Worm (Caenorhabditis elegans): Measurements from ENCODE around the gene nhr-227.

Gene nhr-227

DNA sequence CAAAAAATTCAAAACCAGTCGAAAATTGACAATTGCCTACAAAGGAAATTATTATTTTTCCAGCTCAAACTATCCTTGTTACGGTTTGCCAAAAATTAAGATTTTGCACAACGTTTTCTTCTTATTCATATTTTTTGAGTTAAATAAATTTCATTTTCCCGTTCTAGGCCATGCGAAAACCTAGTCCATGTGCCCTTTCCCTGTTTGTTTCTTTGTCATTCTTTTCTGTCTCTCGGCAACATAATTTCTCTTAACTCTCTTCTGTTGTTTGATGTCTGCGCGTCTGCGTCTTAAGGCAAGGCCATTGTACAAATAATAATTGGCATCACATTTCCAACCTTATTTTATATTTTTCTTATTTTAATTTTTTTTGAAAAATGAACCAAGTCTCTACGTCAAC lies 3.7 kb upstream of the nhr-227 start, which contains the start of gene nhr-228 (continued):
- TF ChIP-seq ama-1 (optimal IDR thresholded peaks at IDR 0.05) = no peak
- TF ChIP-seq tbx-2 (tag; optimal IDR thresholded peaks at IDR 0.05) = peak; percentile 6
- TF ChIP-seq npax-4 (tag; optimal IDR thresholded peaks at IDR 0.05) = no peak

DNA sequence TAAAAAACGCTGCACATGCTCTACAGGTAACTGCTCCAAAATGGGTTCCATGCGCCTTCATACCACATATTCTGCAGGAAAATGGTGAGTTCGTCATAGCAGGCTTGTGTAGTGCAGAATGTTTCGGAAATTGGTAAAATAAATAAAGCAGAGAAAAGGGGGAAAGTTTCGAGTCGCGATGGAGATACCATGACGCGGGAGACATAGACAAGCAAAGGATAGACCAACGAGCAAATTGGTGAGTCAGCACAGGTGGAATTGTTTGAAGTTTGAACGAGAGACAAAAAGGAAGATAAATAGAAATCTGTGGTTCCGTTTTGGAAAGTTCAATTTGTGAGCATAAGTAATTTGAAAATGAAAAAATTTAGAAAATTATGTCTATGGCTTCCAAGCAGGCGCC lies 5.1 kb downstream of the nhr-227 start, which contains the start of gene nhr-225:
Gene nhr-225 (minus strand): TSS at position 146 of the 400 bp plus-strand sequence.
- TF ChIP-seq pqm-1 (tag; optimal IDR thresholded peaks at IDR 0.05) = no peak
- TF ChIP-seq nhr-11 (tag; optimal IDR thresholded peaks at IDR 0.05) = no peak
- TF ChIP-seq pag-3 (tag; optimal IDR thresholded peaks at IDR 0.05; ENCODE audit: borderline replicate concordance) = no peak

DNA sequence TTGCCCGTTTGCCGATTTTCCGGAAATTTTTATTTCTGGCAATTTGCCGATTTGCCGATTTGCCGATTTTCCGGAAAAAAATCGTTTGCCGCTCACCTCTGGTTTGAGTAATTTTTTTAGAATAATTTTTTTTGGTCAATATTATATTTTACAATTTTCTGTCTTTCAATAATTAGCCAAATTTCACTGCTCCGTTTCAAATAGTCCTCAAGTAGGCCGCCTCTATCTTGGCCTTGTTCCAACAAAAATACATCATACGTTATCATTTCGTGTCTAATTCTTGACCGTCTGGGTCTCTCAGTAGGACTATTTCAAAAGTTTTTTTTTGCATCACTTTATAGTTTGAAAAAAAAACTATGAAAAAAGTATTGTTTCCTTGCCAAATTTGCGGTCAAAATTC lies 7.0 kb downstream of the nhr-227 start, which contains the start of gene nhr-115:
Gene nhr-115 (plus strand): TSS at position 301 of the 400 bp plus-strand sequence.
- TF ChIP-seq K02D7.2 (tag; optimal IDR thresholded peaks at IDR 0.05) (no peak), pax-1 (tag; optimal IDR thresholded peaks at IDR 0.05) (no peak), Y22D7AL.16 (tag; optimal IDR thresholded peaks at IDR 0.05) (no peak), ref-2 (tag; optimal IDR thresholded peaks at IDR 0.05) (no peak), mec-3 (tag; optimal IDR thresholded peaks at IDR 0.05; ENCODE audit: borderline replicate concordance) (no peak), pag-3 (tag; optimal IDR thresholded peaks at IDR 0.05; ENCODE audit: borderline replicate concordance) (no peak), fax-1 (tag; optimal IDR thresholded peaks at IDR 0.05) (no peak), T23F11.4 (GFP tag; optimal IDR thresholded peaks at IDR 0.05) (no peak)

DNA sequence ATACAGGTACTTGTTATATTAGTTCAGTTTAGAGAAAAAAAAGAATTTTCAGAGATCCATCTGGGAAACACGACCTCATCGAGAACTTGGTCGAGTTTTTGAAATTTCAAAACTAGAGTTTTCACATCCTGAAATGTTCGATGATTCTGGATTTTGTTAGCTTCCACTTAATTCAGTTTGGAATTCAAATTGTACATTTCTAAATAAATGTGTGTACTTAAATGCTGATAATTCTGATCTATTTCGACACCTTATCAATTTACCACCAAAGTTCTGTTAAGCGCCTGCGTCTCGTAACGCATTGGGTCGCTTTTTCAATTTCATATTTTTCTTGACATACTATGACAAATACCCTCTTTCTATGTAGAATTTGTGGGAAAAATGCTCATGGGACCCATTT lies 9.3 kb downstream of the nhr-227 start, which contains the start of gene nhr-226:
Gene nhr-226 (plus strand): TSS at position 301 of the 400 bp plus-strand sequence.
- TF ChIP-seq gmeb-2 (tag; optimal IDR thresholded peaks at IDR 0.05) = no peak
- no peak for TF ChIP-seq hlh-8 (tag; optimal IDR thresholded peaks at IDR 0.05)
- TF ChIP-seq ceh-48 (tag; optimal IDR thresholded peaks at IDR 0.05) = no peak
- TF ChIP-seq rnt-1 (tag; optimal IDR thresholded peaks at IDR 0.05) = no peak
- no peak for TF ChIP-seq ceh-30 (tag; optimal IDR thresholded peaks at IDR 0.05)
- no peak for TF ChIP-seq sox-4 (tag; optimal IDR thresholded peaks at IDR 0.05)
- no peak for TF ChIP-seq zip-5 (tag; optimal IDR thresholded peaks at IDR 0.05)
- TF ChIP-seq ahr-1 (tag; optimal IDR thresholded peaks at IDR 0.05) = no peak
- TF ChIP-seq unc-55 (GFP tag; optimal IDR thresholded peaks at IDR 0.05) = no peak
- no peak for TF ChIP-seq nhr-11 (tag; optimal IDR thresholded peaks at IDR 0.05)
- no peak for TF ChIP-seq ets-4 (tag; optimal IDR thresholded peaks at IDR 0.05)
- TF ChIP-seq elt-2 (tag; optimal IDR thresholded peaks at IDR 0.05) = no peak
- no peak for TF ChIP-seq madf-2 (tag; optimal IDR thresholded peaks at IDR 0.05)
- no peak for TF ChIP-seq sdc-2 (tag; optimal IDR thresholded peaks at IDR 0.05)
- no peak for TF ChIP-seq ceh-18 (tag; optimal IDR thresholded peaks at IDR 0.05)

DNA sequence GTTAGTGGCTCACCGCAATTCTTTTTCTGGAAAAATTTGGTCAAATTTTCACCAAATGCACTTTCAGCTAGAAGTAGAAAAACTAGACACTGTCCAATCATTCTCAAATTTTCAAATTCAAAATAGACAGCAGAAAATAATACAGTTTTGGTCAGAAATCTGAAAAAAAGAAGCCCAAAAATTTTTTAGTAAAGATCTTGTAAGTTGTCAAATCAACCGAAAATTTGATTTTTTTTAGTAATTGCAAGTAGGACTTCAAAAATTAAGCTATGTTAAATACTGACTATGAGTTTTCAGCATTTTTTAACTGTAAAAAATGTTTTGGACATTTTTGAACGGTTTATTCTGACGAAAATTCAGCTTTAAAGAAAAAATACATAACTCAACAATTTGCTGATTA lies 15.7 kb downstream of the nhr-227 start, which contains the start of gene Y19D10B.8:
Gene Y19D10B.8 (minus strand): TSS at position 101 of the 400 bp plus-strand sequence.
- TF ChIP-seq ceh-34 (tag; optimal IDR thresholded peaks at IDR 0.05) = no peak
- no peak for TF ChIP-seq pqm-1 (tag; optimal IDR thresholded peaks at IDR 0.05)
- TF ChIP-seq hlh-6 (tag; optimal IDR thresholded peaks at IDR 0.05) = no peak
- no peak for TF ChIP-seq nhr-11 (tag; optimal IDR thresholded peaks at IDR 0.05)
- TF ChIP-seq syd-9 (tag; optimal IDR thresholded peaks at IDR 0.05) = no peak
- no peak for TF ChIP-seq ceh-14 (tag; optimal IDR thresholded peaks at IDR 0.05)
- TF ChIP-seq ets-4 (tag; optimal IDR thresholded peaks at IDR 0.05) = no peak
- no peak for TF ChIP-seq gmeb-2 (tag; optimal IDR thresholded peaks at IDR 0.05)
- no peak for TF ChIP-seq odd-2 (tag; optimal IDR thresholded peaks at IDR 0.05)
- no peak for TF ChIP-seq ahr-1 (tag; optimal IDR thresholded peaks at IDR 0.05)
- no peak for TF ChIP-seq ceh-48 (tag; optimal IDR thresholded peaks at IDR 0.05)
- no peak for TF ChIP-seq ceh-30 (tag; optimal IDR thresholded peaks at IDR 0.05)

DNA sequence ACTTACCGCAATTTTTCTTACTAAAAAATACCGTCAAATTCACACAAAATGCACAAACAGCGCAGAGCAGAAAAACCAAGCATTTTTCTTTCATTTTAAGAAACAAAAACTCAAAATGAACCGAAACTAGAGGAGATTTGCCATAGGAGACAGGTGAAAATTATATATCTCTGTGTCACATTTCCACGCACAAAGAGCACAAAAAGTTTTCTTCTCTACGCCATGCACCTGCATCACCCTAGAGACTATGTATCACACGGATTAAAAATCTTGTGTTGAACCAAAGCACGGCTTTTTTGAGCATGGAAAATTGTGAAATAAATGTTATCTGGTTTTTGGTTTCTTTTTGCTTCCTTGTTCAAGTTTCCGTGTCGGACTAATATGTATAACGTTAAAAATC lies 18.5 kb downstream of the nhr-227 start, which contains the start of gene irld-15:
Gene irld-15 (minus strand): TSS at position 101 of the 400 bp plus-strand sequence.
- TF ChIP-seq tbx-7 (tag; optimal IDR thresholded peaks at IDR 0.05) = no peak
- TF ChIP-seq lin-11 (tag; optimal IDR thresholded peaks at IDR 0.05) = no peak
- TF ChIP-seq npax-4 (tag; optimal IDR thresholded peaks at IDR 0.05) = no peak
- no peak for TF ChIP-seq madf-2 (tag; optimal IDR thresholded peaks at IDR 0.05)
- TF ChIP-seq pag-3 (tag; optimal IDR thresholded peaks at IDR 0.05; ENCODE audit: borderline replicate concordance) = no peak
- TF ChIP-seq eyg-1 (tag; optimal IDR thresholded peaks at IDR 0.05) = no peak
- TF ChIP-seq elt-4 (tag; optimal IDR thresholded peaks at IDR 0.05) = no peak
- TF ChIP-seq pqm-1 (tag; optimal IDR thresholded peaks at IDR 0.05) = no peak
- TF ChIP-seq ceh-2 (tag; optimal IDR thresholded peaks at IDR 0.05) = no peak
- no peak for TF ChIP-seq hlh-15 (tag; optimal IDR thresholded peaks at IDR 0.05)
- TF ChIP-seq ama-1 (optimal IDR thresholded peaks at IDR 0.05) = no peak
- no peak for TF ChIP-seq lim-6 (tag; optimal IDR thresholded peaks at IDR 0.05)
- TF ChIP-seq unc-3 (GFP tag; conservative IDR thresholded peaks at IDR 0.05) = no peak
- TF ChIP-seq unc-3 (tag; optimal IDR thresholded peaks at IDR 0.05) = no peak
- TF ChIP-seq sdc-2 (tag; optimal IDR thresholded peaks at IDR 0.05) = no peak
- TF ChIP-seq ahr-1 (tag; optimal IDR thresholded peaks at IDR 0.05) = no peak
- no peak for TF ChIP-seq T23F11.4 (GFP tag; optimal IDR thresholded peaks at IDR 0.05)
- TF ChIP-seq ceh-48 (tag; optimal IDR thresholded peaks at IDR 0.05) = no peak
